Worm (Caenorhabditis elegans) whole organism, early embryonic: Measurements from ENCODE around the gene col-144.

Experiments used
- B0310.2 ChIP-seq: sonication (generic microtip); optimal IDR thresholded peaks from 2 replicates; lab custom pipeline; 2016; ENCODE audit warnings: mild to moderate bottlenecking, missing genetic modification characterization, missing compliant biosample characterization
- F13C5.2 ChIP-seq: sonication (generic microtip); optimal IDR thresholded peaks from 2 replicates; lab custom pipeline; 2017; ENCODE audit warnings: mild to moderate bottlenecking, missing genetic modification characterization, inconsistent platforms, missing compliant biosample characterization
- aly-1 ChIP-seq: sonication (generic microtip); optimal IDR thresholded peaks from 2 replicates; lab custom pipeline; 2016; ENCODE audit warnings: missing genetic modification characterization, missing compliant biosample characterization
- ama-1 ChIP-seq: fragments of 150-350 bp; optimal IDR thresholded peaks from 2 replicates; lab custom pipeline; 2014
- ceh-13 ChIP-seq: fragments of 200-800 bp; sonication (Bioruptor generic); optimal IDR thresholded peaks from 2 replicates; lab custom pipeline; 2018; ENCODE audit warnings: mild to moderate bottlenecking, missing genetic modification characterization, missing compliant biosample characterization
- ceh-36 ChIP-seq: sonication (generic microtip); optimal IDR thresholded peaks from 2 replicates; lab custom pipeline; 2016; ENCODE audit warnings: missing genetic modification characterization, inconsistent platforms, missing compliant biosample characterization
- ets-7 ChIP-seq: sonication (generic microtip); optimal IDR thresholded peaks from 2 replicates; lab custom pipeline; 2016; ENCODE audit warnings: missing genotype, missing genetic modification characterization, missing compliant biosample characterization
- flt-1 ChIP-seq: fragments of 200-800 bp; sonication (Bioruptor generic); IDR thresholded peaks from 2 replicates; pipeline ENCODE4 v1.3.6; 2022; ENCODE audit warnings: missing genetic modification characterization, missing compliant biosample characterization
- hmbx-1 ChIP-seq: sonication (generic microtip); optimal IDR thresholded peaks from 2 replicates; lab custom pipeline; 2016; ENCODE audit warnings: mild to moderate bottlenecking, missing genetic modification characterization, missing compliant biosample characterization
- hmg-4 ChIP-seq: fragments of 200-800 bp; sonication (Bioruptor generic); optimal IDR thresholded peaks from 2 replicates; lab custom pipeline; 2018; ENCODE audit warnings: mild to moderate bottlenecking, missing genetic modification characterization, missing compliant biosample characterization
- hnd-1 ChIP-seq: sonication (generic microtip); optimal IDR thresholded peaks from 2 replicates; lab custom pipeline; 2016; ENCODE audit warnings: missing genetic modification characterization, missing compliant biosample characterization
- pes-1 ChIP-seq: fragments of 200-800 bp; sonication (Bioruptor generic); IDR thresholded peaks from 2 replicates; pipeline ENCODE4 v1.3.6; 2022; ENCODE audit warnings: missing genetic modification reagents, missing genetic modification characterization, missing compliant biosample characterization
- scrt-1 ChIP-seq: fragments of 200-800 bp; sonication (Bioruptor generic); IDR thresholded peaks from 2 replicates; pipeline ENCODE4 v1.3.6; 2022; ENCODE audit warnings: missing genetic modification characterization, missing compliant biosample characterization
- sea-1 ChIP-seq: fragments of 200-800 bp; sonication (Bioruptor generic); conservative IDR thresholded peaks from 2 replicates; pipeline ENCODE4 v1.3.6; 2022; ENCODE audit warnings: missing genetic modification characterization, missing compliant biosample characterization
- tbx-11 ChIP-seq: fragments of 200-800 bp; sonication (Bioruptor generic); IDR thresholded peaks from 2 replicates; pipeline ENCODE4 v1.3.6; 2022; ENCODE audit warnings: missing genetic modification characterization, missing compliant biosample characterization
- tbx-37 ChIP-seq: fragments of 200-800 bp; sonication (Bioruptor generic); conservative IDR thresholded peaks from 2 replicates; pipeline ENCODE4 v1.3.6; 2022; ENCODE audit warnings: missing genetic modification reagents, missing genetic modification characterization, missing compliant biosample characterization
- tra-4 ChIP-seq: sonication (generic microtip); optimal IDR thresholded peaks from 2 replicates; lab custom pipeline; 2017; ENCODE audit warnings: missing genetic modification characterization, missing compliant biosample characterization

col-144 gene

DNA sequence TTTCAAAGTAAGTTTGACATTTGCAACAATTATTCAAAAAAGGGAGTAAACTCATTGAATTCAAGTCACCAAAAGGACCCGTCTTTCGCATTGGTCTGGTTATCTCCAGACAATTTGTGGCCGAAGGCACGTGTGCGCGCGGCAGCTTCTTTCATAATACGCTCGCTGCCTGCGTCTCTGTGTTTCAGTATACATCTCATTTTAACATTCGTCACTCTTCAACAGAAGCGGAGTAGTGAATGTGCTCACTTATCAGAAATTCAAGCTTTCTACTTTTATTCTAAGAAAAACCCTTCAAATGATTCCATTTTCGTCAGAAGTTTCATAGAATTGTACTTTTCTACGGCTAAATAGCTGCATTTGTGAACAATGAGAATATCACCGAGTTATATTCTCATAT is 31.9 kb downstream of the col-144 start:
- TF ChIP-seq tbx-37 (GFP tag; lab: Robert Waterston, UW) (no peak), sea-1 (GFP tag; lab: Robert Waterston, UW) (no peak), tra-4 (no peak), ceh-13 (GFP tag; lab: Kevin White, UChicago) (no peak), B0310.2 (tag; lab: Kevin White, UChicago) (no peak), ama-1 (lab: Kevin White, UChicago) (no peak), hmg-4 (GFP tag; lab: Kevin White, UChicago) (no peak), scrt-1 (no peak), ceh-36 (tag; lab: Kevin White, UChicago) (no peak), F13C5.2 (tag; lab: Kevin White, UChicago) (no peak), hmbx-1 (tag; lab: Kevin White, UChicago) (no peak)

DNA sequence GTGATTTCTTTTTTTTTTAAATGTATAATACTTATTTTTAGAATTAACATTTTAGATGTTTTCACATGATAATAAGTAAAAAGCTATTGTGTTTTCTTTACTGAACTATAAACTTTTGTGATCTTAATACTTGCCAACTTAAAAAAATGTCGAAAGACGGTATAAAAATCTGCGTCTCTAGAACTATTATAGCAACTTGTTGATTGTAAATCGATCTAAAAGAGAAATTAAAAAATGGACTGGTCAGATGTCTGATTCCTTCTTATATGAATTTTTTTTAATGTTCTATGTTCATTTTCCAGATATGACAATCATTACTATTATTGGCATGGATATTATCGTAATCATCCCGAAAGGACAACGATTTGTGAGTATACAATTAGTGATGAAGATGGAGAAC is 32.7 kb downstream of the col-144 start, which contains the start of gene F21C10.3:
Gene F21C10.3, plus strand, starts transcription at position 301 of the 400 bp plus-strand sequence.
- TF ChIP-seq hmbx-1 (tag; lab: Kevin White, UChicago), result no peak
- TF ChIP-seq pes-1 (GFP tag; lab: Robert Waterston, UW), result no peak
- no peak for TF ChIP-seq tra-4
- TF ChIP-seq ceh-36 (tag; lab: Kevin White, UChicago), result no peak

DNA sequence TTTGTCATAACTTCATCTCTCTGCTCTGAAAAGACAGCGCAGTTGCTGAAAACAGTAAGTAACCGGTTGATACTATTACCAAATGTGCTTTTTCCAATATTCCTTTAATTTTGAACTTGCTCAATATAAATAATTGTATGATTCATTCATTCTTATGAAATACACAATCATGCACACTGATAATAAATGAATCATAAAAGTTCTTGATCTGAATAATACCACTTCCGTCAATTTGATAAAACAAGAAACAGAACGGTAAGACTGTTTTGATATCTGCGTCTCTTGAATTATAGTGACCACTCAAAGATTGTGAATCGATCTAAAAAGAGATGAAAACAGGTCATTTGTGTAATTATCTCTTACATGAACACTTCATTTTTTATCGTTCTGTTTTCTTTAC is 34.1 kb downstream of the col-144 start, which contains the start of gene F21C10.4:
Gene F21C10.4, plus strand, starts transcription at position 301 of the 400 bp plus-strand sequence.
- TF ChIP-seq scrt-1 (no peak), B0310.2 (tag; lab: Kevin White, UChicago) (no peak), pes-1 (GFP tag; lab: Robert Waterston, UW) (no peak), hnd-1 (tag; lab: Kevin White, UChicago) (no peak), tbx-11 (no peak), hmbx-1 (tag; lab: Kevin White, UChicago) (no peak)

DNA sequence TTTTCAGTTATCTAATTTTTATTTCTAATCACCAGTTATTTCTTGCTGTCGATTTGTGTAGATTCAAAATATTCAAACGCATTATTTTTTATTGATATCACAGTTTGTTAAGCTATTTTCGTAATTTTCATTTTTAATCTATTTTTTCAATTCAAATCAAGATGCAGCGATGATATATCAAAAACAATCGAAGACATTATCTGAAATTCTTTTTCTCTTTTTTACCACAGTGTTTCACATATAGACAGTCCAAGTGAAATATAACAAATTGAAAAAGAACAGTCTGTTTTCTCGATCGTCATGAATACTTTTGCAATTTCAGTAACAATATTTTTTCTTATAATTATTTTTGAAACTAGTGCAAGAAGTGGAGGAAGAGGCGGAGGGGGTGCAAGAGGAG is 35.1 kb downstream of the col-144 start, which contains the start of gene F21C10.5:
Gene F21C10.5, plus strand, starts transcription at position 301 of the 400 bp plus-strand sequence.
- TF ChIP-seq B0310.2 (tag; lab: Kevin White, UChicago) (no peak), ets-7 (tag; lab: Kevin White, UChicago) (no peak), hnd-1 (tag; lab: Kevin White, UChicago) (no peak), ama-1 (lab: Kevin White, UChicago) (no peak), aly-1 (no peak), tra-4 (no peak), hmg-4 (GFP tag; lab: Kevin White, UChicago) (no peak), tbx-11 (no peak), flt-1 (GFP tag; lab: Robert Waterston, UW) (no peak), ceh-36 (tag; lab: Kevin White, UChicago) (no peak), scrt-1 (no peak), tbx-37 (GFP tag; lab: Robert Waterston, UW) (no peak), ceh-13 (GFP tag; lab: Kevin White, UChicago) (no peak)

DNA sequence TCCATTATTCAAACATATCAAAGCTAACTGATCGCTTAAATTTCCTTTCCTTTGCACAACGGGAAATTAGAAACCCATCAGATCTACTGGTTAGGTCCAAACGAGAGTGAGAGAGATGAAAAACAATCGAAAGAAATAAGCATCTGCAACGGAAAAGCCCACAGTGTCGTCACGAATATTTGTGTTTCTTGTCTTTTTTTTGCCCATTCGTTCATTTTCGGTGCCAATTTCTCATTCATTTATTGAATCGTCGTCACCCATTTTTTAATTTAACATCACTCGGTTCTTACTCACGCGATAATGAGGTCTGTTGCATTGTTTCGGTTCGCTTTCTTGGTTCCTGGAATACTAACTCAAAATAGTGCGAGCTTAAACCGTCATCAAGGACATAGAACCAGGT is 36.3 kb downstream of the col-144 start, which contains the start of gene F21C10.6:
Gene F21C10.6, plus strand, starts transcription at position 301 of the 400 bp plus-strand sequence.
- TF ChIP-seq scrt-1 (no peak), flt-1 (GFP tag; lab: Robert Waterston, UW) (no peak), sea-1 (GFP tag; lab: Robert Waterston, UW) (no peak), B0310.2 (tag; lab: Kevin White, UChicago) (no peak), ceh-36 (tag; lab: Kevin White, UChicago) (no peak), hmg-4 (GFP tag; lab: Kevin White, UChicago) (no peak)

DNA sequence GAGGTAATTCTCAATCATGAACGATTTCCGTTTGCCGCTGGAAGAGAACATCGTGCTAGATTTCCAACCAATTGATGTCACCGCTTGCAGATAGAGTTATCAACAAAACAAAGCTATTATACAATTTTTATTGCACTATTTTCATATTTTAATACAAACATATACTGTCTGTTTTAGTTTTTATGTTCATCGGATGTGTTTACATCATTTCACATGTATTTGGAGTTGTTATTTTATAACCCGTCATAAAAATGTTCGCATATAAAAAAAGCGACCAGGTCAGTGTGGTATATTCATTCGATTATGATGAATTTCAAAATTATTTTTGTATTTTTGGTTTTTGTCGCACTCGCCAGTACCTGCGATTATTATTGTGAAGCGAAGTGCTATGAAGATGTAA is 37.3 kb downstream of the col-144 start, which contains the start of gene F21C10.11:
Gene F21C10.11, plus strand, starts transcription at position 301 of the 400 bp plus-strand sequence.
- TF ChIP-seq tbx-11 (no peak), tbx-37 (GFP tag; lab: Robert Waterston, UW) (no peak), ets-7 (tag; lab: Kevin White, UChicago) (no peak), scrt-1 (no peak), ceh-13 (GFP tag; lab: Kevin White, UChicago) (no peak)

DNA sequence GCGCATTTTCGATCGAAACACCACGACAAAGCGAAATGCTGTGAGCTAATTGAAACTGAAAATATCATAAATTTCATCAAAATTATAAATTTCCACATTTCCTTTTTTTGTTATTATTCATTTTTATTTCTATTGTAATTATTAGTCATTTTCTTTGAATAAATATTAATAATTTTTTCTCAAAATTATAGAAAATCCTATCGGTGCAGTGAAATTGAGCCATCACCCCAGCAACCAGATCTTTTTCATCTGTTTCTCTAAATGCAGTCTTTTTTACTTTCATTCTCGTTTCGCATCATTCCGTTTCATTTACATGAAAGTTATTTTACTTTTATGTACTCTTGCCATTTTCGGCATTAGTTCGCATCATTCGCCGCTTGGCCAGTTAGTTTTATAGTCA is 38.4 kb downstream of the col-144 start, which contains the start of gene F21C10.13:
Gene F21C10.13, plus strand, starts transcription at position 301 of the 400 bp plus-strand sequence.
- TF ChIP-seq tbx-11, result no peak

DNA sequence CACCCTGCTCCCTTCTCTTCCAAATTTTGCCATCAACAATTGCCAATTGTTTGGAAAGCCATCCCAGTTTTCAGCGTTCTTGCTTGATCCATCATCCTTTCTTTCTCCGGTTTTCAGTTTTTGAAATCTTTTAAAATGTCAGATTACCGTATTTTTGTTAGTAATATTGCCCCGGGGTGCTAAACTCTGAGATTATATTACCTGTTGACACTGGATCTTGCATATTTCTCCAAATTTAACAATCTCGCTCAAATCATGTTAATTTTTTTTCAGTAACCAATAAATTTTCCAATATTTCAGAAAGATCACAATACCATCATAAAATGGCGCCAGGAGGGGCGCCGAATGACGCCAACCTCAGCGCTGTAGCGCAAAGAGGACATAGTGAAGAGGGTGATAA is 48.0 kb downstream of the col-144 start, which contains the start of gene F21C10.7:
Gene F21C10.7, plus strand, starts transcription at position 301 of the 400 bp plus-strand sequence.
- no peak for TF ChIP-seq aly-1
- no peak for TF ChIP-seq flt-1 (GFP tag; lab: Robert Waterston, UW)
- TF ChIP-seq ama-1 (lab: Kevin White, UChicago), result no peak
- no peak for TF ChIP-seq ets-7 (tag; lab: Kevin White, UChicago)
- TF ChIP-seq B0310.2 (tag; lab: Kevin White, UChicago), result no peak

DNA sequence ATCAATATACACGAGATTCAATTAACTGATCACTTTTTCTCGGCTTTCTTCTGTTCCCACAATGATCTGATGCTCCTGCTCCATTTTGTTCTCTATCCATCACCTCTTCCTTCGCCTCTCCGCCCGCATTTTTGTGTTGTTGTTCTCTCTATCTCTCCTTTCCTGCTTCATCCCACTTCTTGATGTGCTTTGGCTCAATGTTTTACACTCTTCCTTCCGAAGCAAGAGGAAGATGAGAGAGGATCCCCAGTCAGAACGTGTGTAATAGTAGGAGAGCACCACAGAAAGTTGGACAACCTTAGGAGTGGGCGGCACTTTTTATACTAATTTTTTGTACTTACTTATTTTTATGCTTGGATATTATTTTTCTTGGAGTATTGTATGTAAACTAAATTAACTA is 48.5 kb downstream of the col-144 start:
- TF ChIP-seq ceh-13 (GFP tag; lab: Kevin White, UChicago), result no peak
- TF ChIP-seq ceh-36 (tag; lab: Kevin White, UChicago), result no peak
- no peak for TF ChIP-seq tbx-11
